Fruit fly (Drosophila melanogaster) whole organism, adult: Measurements from ENCODE around the gene CG33489.

Experiments
- CG11617 ChIP-seq: fragments of 200-800 bp; sonication (Bioruptor generic); optimal IDR thresholded peaks from 2 replicates; lab custom pipeline; 2017; ENCODE audit warnings: mild to moderate bottlenecking, missing biosample characterization, missing genetic modification reagents, missing genetic modification characterization
- CG12768 ChIP-seq: fragments of 200-800 bp; sonication (Bioruptor generic); optimal IDR thresholded peaks from 2 replicates; lab custom pipeline; 2017; ENCODE audit warnings: missing biosample characterization, missing genetic modification characterization, mild to moderate bottlenecking, moderate library complexity, missing genetic modification reagents
- CG14711 ChIP-seq: fragments of 200-800 bp; sonication (Bioruptor generic); optimal IDR thresholded peaks from 2 replicates; lab custom pipeline; 2018; ENCODE audit warnings: missing biosample characterization, mild to moderate bottlenecking, missing genetic modification characterization, moderate library complexity
- CG1620 ChIP-seq: fragments of 200-800 bp; sonication (Bioruptor generic); optimal IDR thresholded peaks from 2 replicates; lab custom pipeline; 2016; ENCODE audit warnings: missing biosample characterization, missing genetic modification characterization
- CG33017 ChIP-seq: fragments of 200-800 bp; sonication (Bioruptor generic); optimal IDR thresholded peaks from 2 replicates; lab custom pipeline; 2018; ENCODE audit warnings: missing biosample characterization, mild to moderate bottlenecking, missing genetic modification characterization, moderate library complexity
- CG5204 ChIP-seq: fragments of 200-800 bp; sonication (Bioruptor generic); optimal IDR thresholded peaks from 2 replicates; lab custom pipeline; 2016; ENCODE audit warnings: missing biosample characterization, missing genetic modification characterization
- CG7045 ChIP-seq: fragments of 200-800 bp; sonication (Bioruptor generic); optimal IDR thresholded peaks from 2 replicates; lab custom pipeline; 2017; ENCODE audit warnings: missing biosample characterization, mild to moderate bottlenecking, missing genetic modification characterization
- CG7101 ChIP-seq: fragments of 200-800 bp; sonication (Bioruptor generic); optimal IDR thresholded peaks from 2 replicates; lab custom pipeline; 2018; ENCODE audit warnings: missing biosample characterization, mild to moderate bottlenecking, missing genetic modification characterization, moderate library complexity
- Clk ChIP-seq: fragments of 200-800 bp; sonication (Bioruptor generic); optimal IDR thresholded peaks from 2 replicates; lab custom pipeline; 2017; ENCODE audit warnings: missing biosample characterization, missing genetic modification characterization
- Crg-1 ChIP-seq: fragments of 200-800 bp; sonication (Bioruptor generic); optimal IDR thresholded peaks from 2 replicates; lab custom pipeline; 2016; ENCODE audit warnings: missing biosample characterization, missing genetic modification characterization
- Hr96 ChIP-seq: fragments of 200-800 bp; sonication (Bioruptor generic); optimal IDR thresholded peaks from 2 replicates; lab custom pipeline; 2016; ENCODE audit warnings: missing biosample characterization, missing genetic modification characterization
- Mnt ChIP-seq: fragments of 200-800 bp; sonication (Bioruptor generic); optimal IDR thresholded peaks from 2 replicates; lab custom pipeline; 2016; ENCODE audit warnings: missing biosample characterization, mild to moderate bottlenecking, missing genetic modification characterization
- bab1 ChIP-seq: fragments of 200-800 bp; sonication (Bioruptor generic); optimal IDR thresholded peaks from 3 replicates; lab custom pipeline; 2019; ENCODE audit warnings: missing biosample characterization, mild to moderate bottlenecking, missing genetic modification characterization, moderate library complexity
- cic ChIP-seq: fragments of 200-800 bp; sonication (Bioruptor generic); optimal IDR thresholded peaks from 2 replicates; lab custom pipeline; 2017; ENCODE audit warnings: missing biosample characterization, mild to moderate bottlenecking, missing genetic modification characterization, moderate library complexity
- cnc ChIP-seq, 2 experiments: fragments of >200 bp; optimal IDR thresholded peaks; 2 replicates each; lab custom pipeline; 2017
- kay ChIP-seq: fragments of 200-800 bp; sonication (Bioruptor generic); peaks from one replicate; lab custom pipeline; 2016; ENCODE audit warnings: missing biosample characterization, missing genetic modification characterization, borderline replicate concordance
- ovo ChIP-seq: fragments of 200-800 bp; sonication (Bioruptor generic); optimal IDR thresholded peaks from 2 replicates; lab custom pipeline; 2016; ENCODE audit warnings: missing biosample characterization, missing genetic modification characterization
- pad ChIP-seq: fragments of 200-800 bp; sonication (Bioruptor generic); optimal IDR thresholded peaks from 3 replicates; lab custom pipeline; 2017; ENCODE audit warnings: missing biosample characterization, missing genetic modification characterization, mild to moderate bottlenecking, moderate library complexity, missing genetic modification reagents
- tj ChIP-seq: fragments of 200-800 bp; sonication (Bioruptor generic); optimal IDR thresholded peaks from 3 replicates; lab custom pipeline; 2017; ENCODE audit warnings: missing biosample characterization, mild to moderate bottlenecking, missing genetic modification characterization, moderate library complexity
- toe ChIP-seq: fragments of 200-800 bp; sonication (Bioruptor generic); optimal IDR thresholded peaks from 2 replicates; lab custom pipeline; 2016; ENCODE audit warnings: missing biosample characterization, missing genetic modification characterization

The CG33489 gene

DNA sequence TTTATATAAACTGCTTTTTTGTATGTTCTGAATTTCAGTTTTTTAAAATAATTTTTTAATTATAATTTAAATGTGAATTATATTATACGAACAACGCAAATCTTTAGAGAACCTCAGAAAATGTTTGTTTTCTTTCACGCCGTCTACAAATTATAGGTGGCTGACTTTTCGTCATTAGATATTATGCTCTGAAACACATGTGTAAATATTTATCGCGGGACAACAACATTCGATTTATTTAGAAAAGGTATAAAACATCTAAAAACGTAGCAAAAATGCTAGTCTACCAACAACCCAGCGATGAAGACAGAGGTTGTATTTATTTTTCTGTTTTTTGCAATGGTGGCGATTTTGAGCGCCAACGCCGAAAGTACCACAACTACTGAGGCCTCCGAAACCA lies 33.0 kb upstream of the CG33489 start, which contains the start of gene CG42832:
TSS of gene CG42832 (plus strand) at position 301 of the 400 bp plus-strand sequence.
- no peak for TF ChIP-seq Crg-1 (GFP tag; lab: Kevin White, UChicago)
- TF ChIP-seq CG14711 (tag; lab: Kevin White, UChicago): no peak
- TF ChIP-seq bab1 (GFP tag; lab: Kevin White, UChicago): no peak

DNA sequence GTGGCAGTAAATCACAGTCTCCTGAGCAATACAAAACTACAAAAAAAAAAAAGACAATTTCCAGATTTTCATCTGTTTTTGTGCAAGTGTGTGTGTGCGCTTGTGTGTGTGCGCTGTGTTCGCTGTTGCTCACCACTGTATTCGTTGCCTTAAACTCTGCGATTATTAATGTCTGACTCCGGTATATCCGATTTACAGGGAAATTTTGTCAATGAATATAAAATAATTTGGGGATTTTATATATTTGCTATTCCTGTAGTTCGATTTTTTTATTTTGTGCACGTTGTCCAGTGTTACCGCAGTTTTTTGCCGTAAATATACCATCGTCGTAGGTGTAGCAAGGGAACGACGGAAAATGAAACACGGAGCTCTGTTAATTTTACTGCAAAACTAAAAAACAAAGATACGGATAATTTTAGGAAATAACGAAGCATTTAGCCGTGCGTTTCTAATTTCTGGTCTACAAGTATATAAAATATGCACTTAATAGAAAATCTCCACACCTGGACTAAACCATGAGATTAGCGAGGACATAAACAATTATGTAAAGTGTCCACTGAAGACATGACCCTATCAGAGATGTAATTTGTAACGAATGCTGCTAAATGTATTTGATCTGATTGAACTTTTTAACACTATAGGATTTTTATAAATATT lies 32.4 kb upstream of the CG33489 start, which contains the start of gene Duba:
TSS of gene Duba (minus strand) at position 313 of the 657 bp plus-strand sequence.
- TF ChIP-seq CG5204 (GFP tag; lab: Kevin White, UChicago) (peak; percentile 23), CG7101 (tag; lab: Kevin White, UChicago) (no peak), Mnt (peak; percentile 44), Hr96 (GFP tag; lab: Kevin White, UChicago) (no peak)

DNA sequence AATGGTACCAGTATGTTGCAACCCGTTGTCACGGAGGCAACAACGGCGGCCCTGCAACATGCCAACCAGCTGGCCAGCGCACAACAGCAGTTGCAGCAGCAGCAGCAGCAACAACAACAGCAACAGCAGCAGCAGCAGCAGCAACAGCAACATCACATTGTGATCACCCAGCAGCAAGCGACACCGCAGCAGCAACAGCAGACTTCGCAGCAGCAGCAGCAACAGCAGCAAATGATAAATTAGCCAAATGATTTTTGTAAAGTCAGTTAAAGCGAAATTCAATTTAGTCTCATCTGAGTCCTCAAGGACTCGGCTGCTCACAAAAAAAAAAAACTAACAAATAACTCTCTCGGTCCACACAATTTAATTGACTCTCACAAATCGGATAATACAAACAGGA lies 27.4 kb upstream of the CG33489 start:
- no peak for TF ChIP-seq cic (GFP tag; lab: Kevin White, UChicago)
- TF ChIP-seq CG1620 (GFP tag; lab: Kevin White, UChicago): no peak
- no peak for TF ChIP-seq CG14711 (tag; lab: Kevin White, UChicago)
- TF ChIP-seq cnc (optimal IDR thresholded peaks at IDR 0.05; lab: Kevin White, UChicago): no peak
- no peak for TF ChIP-seq Crg-1 (GFP tag; lab: Kevin White, UChicago)
- no peak for TF ChIP-seq tj (GFP tag; lab: Kevin White, UChicago)
- no peak for TF ChIP-seq ovo (GFP tag; lab: Kevin White, UChicago)
- TF ChIP-seq CG11617 (GFP tag; lab: Kevin White, UChicago): no peak
- no peak for TF ChIP-seq CG12768 (GFP tag; lab: Kevin White, UChicago)
- TF ChIP-seq Hr96 (GFP tag; lab: Kevin White, UChicago): no peak
- no peak for TF ChIP-seq kay
- TF ChIP-seq bab1 (GFP tag; lab: Kevin White, UChicago): no peak
- TF ChIP-seq CG5204 (GFP tag; lab: Kevin White, UChicago): no peak
- no peak for TF ChIP-seq CG7045 (GFP tag; lab: Kevin White, UChicago)
- TF ChIP-seq Clk (GFP tag; lab: Kevin White, UChicago): no peak
- TF ChIP-seq toe (GFP tag; lab: Kevin White, UChicago): no peak
- no peak for TF ChIP-seq CG33017 (tag; lab: Kevin White, UChicago)
- no peak for TF ChIP-seq Mnt
- TF ChIP-seq pad (GFP tag; lab: Kevin White, UChicago): no peak
- TF ChIP-seq CG7101 (tag; lab: Kevin White, UChicago): no peak

DNA sequence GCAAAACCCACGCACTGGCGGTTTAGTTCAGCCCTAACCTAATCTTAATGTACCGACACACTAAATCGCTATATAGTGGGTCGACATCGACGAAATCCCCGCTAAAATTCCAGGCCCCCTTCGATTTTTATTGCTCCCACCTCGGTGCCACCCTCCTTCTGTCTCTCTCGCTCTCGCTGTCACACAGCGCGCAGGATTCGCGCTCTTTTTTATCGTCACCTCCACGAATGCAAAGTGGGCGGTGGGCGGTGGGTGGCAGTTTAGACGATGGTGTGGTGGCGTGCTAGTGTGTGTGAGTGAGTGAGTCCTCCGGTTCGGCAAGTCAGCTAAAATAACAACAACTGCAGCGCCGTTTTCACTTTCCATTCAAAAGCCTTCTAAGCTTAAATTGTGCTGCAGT lies 25.2 kb upstream of the CG33489 start:
- TF ChIP-seq toe (GFP tag; lab: Kevin White, UChicago): no peak

DNA sequence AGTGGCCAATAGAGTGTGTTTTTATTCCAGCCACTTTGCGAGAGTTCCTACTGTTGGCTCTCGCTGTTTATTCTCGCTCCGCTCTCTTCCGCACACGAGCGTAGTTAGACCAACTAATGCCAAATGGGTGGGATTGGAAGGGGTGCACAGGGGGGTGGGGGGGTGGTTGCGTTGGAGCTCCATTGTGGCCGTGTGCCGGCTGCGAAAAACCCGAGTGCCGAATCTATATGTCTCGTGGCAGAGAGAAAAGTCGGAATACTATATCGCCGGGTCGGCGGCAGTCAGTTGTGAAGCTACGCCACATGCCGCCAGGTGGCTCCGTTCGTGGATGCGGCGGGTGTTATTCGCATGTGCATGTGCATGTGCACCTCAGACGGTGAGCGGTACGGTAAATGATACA lies 24.3 kb upstream of the CG33489 start:
- TF ChIP-seq CG1620 (GFP tag; lab: Kevin White, UChicago) (no peak), Mnt (peak; percentile 6)

DNA sequence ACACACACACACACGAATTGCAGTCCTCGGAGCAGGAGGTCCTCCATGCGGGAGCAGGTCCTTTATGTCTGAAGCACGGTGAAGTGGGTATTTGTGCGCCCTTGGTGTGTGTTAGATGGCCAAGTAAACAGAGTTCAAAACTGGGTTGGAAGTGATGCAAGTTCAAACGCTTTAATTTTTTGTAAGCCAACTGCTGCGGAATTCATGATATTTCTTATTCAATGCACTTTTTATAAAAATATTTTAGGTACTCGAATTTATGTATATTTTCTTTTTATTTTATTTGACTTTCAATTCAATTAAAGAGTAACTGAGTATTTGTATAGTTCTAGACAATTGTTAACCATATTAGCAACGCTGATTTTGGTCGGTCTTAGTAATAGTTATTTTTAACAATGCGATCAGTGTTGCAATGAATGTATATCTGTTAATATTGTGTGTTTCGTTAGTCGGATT lies 23.1 kb upstream of the CG33489 start, which contains the start of the genes CG14137 and CG46394:
TSS of gene CG14137 (minus strand) at position 101 of the 456 bp plus-strand sequence.
TSS of gene CG46394 (plus strand) at position 406 of the 456 bp plus-strand sequence.
- TF ChIP-seq Clk (GFP tag; lab: Kevin White, UChicago) (no peak), CG11617 (GFP tag; lab: Kevin White, UChicago) (no peak), Hr96 (GFP tag; lab: Kevin White, UChicago) (no peak), tj (GFP tag; lab: Kevin White, UChicago) (no peak)

DNA sequence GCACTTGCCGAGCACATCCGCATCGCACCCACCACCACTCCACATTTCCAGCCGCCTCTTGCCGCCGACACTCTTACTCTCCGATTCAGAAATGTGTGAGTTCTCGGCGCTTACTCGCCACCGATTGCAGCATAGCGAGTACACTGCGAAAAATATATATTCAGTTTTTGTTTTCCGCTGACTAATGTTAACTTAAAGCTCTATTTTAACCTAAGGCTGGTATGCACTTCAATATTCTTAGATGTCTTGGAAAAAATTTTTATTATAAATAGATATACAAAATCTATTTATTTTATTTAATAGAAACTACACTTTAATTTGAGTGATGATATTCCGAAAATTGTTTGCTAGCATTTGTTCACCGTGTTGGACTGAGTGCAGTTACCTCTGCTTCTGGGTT lies 22.4 kb upstream of the CG33489 start:
- TF ChIP-seq Mnt (no peak), cnc (optimal IDR thresholded peaks at IDR 0.05; lab: Kevin White, UChicago) (no peak), ovo (GFP tag; lab: Kevin White, UChicago) (no peak), pad (GFP tag; lab: Kevin White, UChicago) (no peak), kay (no peak), CG11617 (GFP tag; lab: Kevin White, UChicago) (peak; percentile 33), bab1 (GFP tag; lab: Kevin White, UChicago) (no peak), CG14711 (tag; lab: Kevin White, UChicago) (no peak), Hr96 (GFP tag; lab: Kevin White, UChicago) (no peak), Clk (GFP tag; lab: Kevin White, UChicago) (no peak), CG33017 (tag; lab: Kevin White, UChicago) (peak; percentile 48), tj (GFP tag; lab: Kevin White, UChicago) (peak; percentile 5), CG5204 (GFP tag; lab: Kevin White, UChicago) (peak; percentile 14), CG1620 (GFP tag; lab: Kevin White, UChicago) (no peak), cic (GFP tag; lab: Kevin White, UChicago) (no peak), CG7101 (tag; lab: Kevin White, UChicago) (peak; percentile 0), CG12768 (GFP tag; lab: Kevin White, UChicago) (no peak), Crg-1 (GFP tag; lab: Kevin White, UChicago) (no peak), toe (GFP tag; lab: Kevin White, UChicago) (no peak), CG7045 (GFP tag; lab: Kevin White, UChicago) (peak; percentile 64)
